Worm (Caenorhabditis elegans): ENCODE results near the gene slc-5A12.

ce11 chrIV:11900399-11900798, 36.8 kb upstream of the slc-5A12 start:
- TF ChIP-seq ref-1 (GFP tag; conservative IDR thresholded peaks at IDR 0.05) (no peak), ztf-29 (GFP tag; IDR thresholded peaks at IDR 0.05) (no peak), cog-1 (tag; optimal IDR thresholded peaks at IDR 0.05) (no peak), klf-2 (GFP tag; conservative IDR thresholded peaks at IDR 0.05) (no peak), ztf-23 (GFP tag; IDR thresholded peaks at IDR 0.05) (no peak)

Measured in whole organism, midembryonic.